Worm (Caenorhabditis elegans) whole organism, midembryonic: Measurements from ENCODE around the gene F58E6.13.

Source experiments
- cog-1 ChIP-seq: sonication (generic microtip); optimal IDR thresholded peaks from 2 replicates; lab custom pipeline; 2016; ENCODE audit warnings: missing genetic modification characterization, missing compliant biosample characterization
- flt-1 ChIP-seq: fragments of 200-800 bp; sonication (Bioruptor generic); IDR thresholded peaks from 2 replicates; pipeline ENCODE4 v1.3.6; 2022; ENCODE audit warnings: missing genetic modification characterization, missing compliant biosample characterization
- ref-1 ChIP-seq: fragments of 200-800 bp; sonication (Bioruptor generic); conservative IDR thresholded peaks from 2 replicates; pipeline ENCODE4 v1.3.6; 2022; ENCODE audit warnings: missing genetic modification reagents, missing genetic modification characterization, missing compliant biosample characterization
- tab-1 ChIP-seq: fragments of 200-800 bp; sonication (Bioruptor generic); IDR thresholded peaks from 2 replicates; pipeline ENCODE4 v1.3.6; 2022; ENCODE audit warnings: missing genetic modification characterization, missing compliant biosample characterization
- ztf-23 ChIP-seq: fragments of 200-800 bp; sonication (Bioruptor generic); IDR thresholded peaks from 2 replicates; pipeline ENCODE4 v1.3.6; 2022; ENCODE audit warnings: missing genetic modification reagents, missing genetic modification characterization, missing compliant biosample characterization
- ztf-29 ChIP-seq: fragments of 200-800 bp; sonication (Bioruptor generic); IDR thresholded peaks from 2 replicates; pipeline ENCODE4 v1.3.6; 2022; ENCODE audit warnings: missing genetic modification reagents, missing genetic modification characterization, missing compliant biosample characterization

- TF ChIP-seq ref-1, result no peak
- no peak for TF ChIP-seq ztf-23 (GFP tag; lab: Robert Waterston, UW)
- TF ChIP-seq ztf-29 (GFP tag; lab: Robert Waterston, UW), result no peak
- no peak for TF ChIP-seq flt-1
- no peak for TF ChIP-seq cog-1 (tag; lab: Kevin White, UChicago)
- no peak for TF ChIP-seq tab-1
Measured at ce11 chrV:9716397-9716796, 28.6 kb upstream of the F58E6.13 start, which contains the start of gene str-188.
